Worm (Caenorhabditis elegans): ENCODE measurements around the gene C54H2.4.

C54H2.4 gene

DNA sequence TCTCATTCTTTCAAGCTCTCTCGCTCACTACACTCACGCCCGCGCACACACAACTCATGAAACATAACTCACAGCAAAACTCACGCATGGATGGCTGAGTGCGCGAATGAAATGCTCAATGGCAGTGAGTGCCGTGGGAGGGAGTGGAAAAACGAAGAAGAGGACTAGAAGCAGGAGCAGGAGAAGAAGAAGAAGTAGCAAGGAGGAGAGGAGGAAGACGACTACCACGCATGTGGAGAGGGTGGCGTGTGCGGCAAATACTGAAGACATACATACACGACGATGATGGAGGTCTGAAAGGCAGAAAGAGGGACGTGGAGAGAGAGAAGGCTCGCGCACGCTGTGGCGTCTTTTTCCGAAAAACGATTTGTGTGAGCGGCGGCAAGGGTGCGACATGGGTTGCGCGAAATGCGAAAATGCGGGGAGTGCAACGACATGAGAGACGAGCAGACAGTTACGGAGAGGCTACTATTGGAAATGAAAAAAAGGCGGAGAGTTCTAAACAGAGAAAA, 41.5 kb downstream of the C54H2.4 start (continued):
- TF ChIP-seq skn-1 (tag; optimal IDR thresholded peaks at IDR 0.05) (no peak), set-16 (GFP tag; IDR thresholded peaks at IDR 0.05) (peak; percentile 81), Y5F2A.4 (GFP tag; optimal IDR thresholded peaks at IDR 0.05) (no peak), attf-4 (tag; optimal IDR thresholded peaks at IDR 0.05) (no peak), ceh-44 (GFP tag; IDR thresholded peaks at IDR 0.05) (no peak), php-3 (GFP tag; IDR thresholded peaks at IDR 0.05) (no peak), mdl-1 (tag; optimal IDR thresholded peaks at IDR 0.05) (peak in 1 of 2 experiments; percentile 80), nhr-77 (tag; optimal IDR thresholded peaks at IDR 0.05) (no peak), tag-97 (GFP tag; IDR thresholded peaks at IDR 0.05) (no peak), T26A8.4 (GFP tag; IDR thresholded peaks at IDR 0.05) (no peak), ama-1 (optimal IDR thresholded peaks at IDR 0.05) (no peak), F10B5.3 (tag; optimal IDR thresholded peaks at IDR 0.05) (no peak), lin-1 (GFP tag; IDR thresholded peaks at IDR 0.05) (no peak), snpc-1.2 (GFP tag; IDR thresholded peaks at IDR 0.05) (no peak), unc-39 (tag; optimal IDR thresholded peaks at IDR 0.05) (no peak), zip-2 (tag; optimal IDR thresholded peaks at IDR 0.05) (no peak), Y48G9A.11 (GFP tag; IDR thresholded peaks at IDR 0.05) (no peak), mep-1 (tag; optimal IDR thresholded peaks at IDR 0.05) (peak; percentile 87), ceh-20 (GFP tag; IDR thresholded peaks at IDR 0.05) (peak; percentile 51; the same call in 1 of the 2 replicates), ZK337.2 (GFP tag; IDR thresholded peaks at IDR 0.05) (no peak), cey-2 (tag; optimal IDR thresholded peaks at IDR 0.05; ENCODE audit: borderline replicate concordance, insufficient read depth) (no peak), mdt-29 (GFP tag; IDR thresholded peaks at IDR 0.05) (no peak), lin-29 (GFP tag; IDR thresholded peaks at IDR 0.05) (no peak), daf-16 (GFP tag; optimal IDR thresholded peaks at IDR 0.05) (no peak), daf-16 (tag; optimal IDR thresholded peaks at IDR 0.05) (no peak), vab-7 (GFP tag; IDR thresholded peaks at IDR 0.05) (peak; percentile 51), nhr-10 (tag; optimal IDR thresholded peaks at IDR 0.05) (no peak), ceh-28 (tag; optimal IDR thresholded peaks at IDR 0.05) (no peak), Y105C5A.15 (GFP tag; IDR thresholded peaks at IDR 0.05) (no peak), nhr-25 (tag; optimal IDR thresholded peaks at IDR 0.05; ENCODE audit: borderline replicate concordance, insufficient read depth) (no peak), nhr-6 (tag; optimal IDR thresholded peaks at IDR 0.05) (no peak), zip-11 (GFP tag; IDR thresholded peaks at IDR 0.05) (no peak), mxl-2 (GFP tag; conservative IDR thresholded peaks at IDR 0.05) (no peak), hmg-1.1 (GFP tag; IDR thresholded peaks at IDR 0.05) (peak; percentile 76; the same call in 1 of the 2 replicates), dmd-9 (GFP tag; IDR thresholded peaks at IDR 0.05) (no peak), ztf-7 (tag; optimal IDR thresholded peaks at IDR 0.05) (no peak), hlh-11 (tag; optimal IDR thresholded peaks at IDR 0.05) (peak; percentile 15), pha-4 (GFP tag; IDR thresholded peaks at IDR 0.05) (no peak; the same call in 1 of the 2 replicates), pha-4 (tag; optimal IDR thresholded peaks at IDR 0.05) (no peak), ces-1 (GFP tag; optimal IDR thresholded peaks at IDR 0.05) (no peak), fos-1 (tag; optimal IDR thresholded peaks at IDR 0.05) (no peak), daf-19 (GFP tag; conservative IDR thresholded peaks at IDR 0.05) (no peak), sdz-12 (GFP tag; optimal IDR thresholded peaks at IDR 0.05) (no peak), lin-38 (GFP tag; IDR thresholded peaks at IDR 0.05) (no peak), ctbp-1 (GFP tag; IDR thresholded peaks at IDR 0.05) (peak; percentile 83), zag-1 (tag; optimal IDR thresholded peaks at IDR 0.05) (peak; percentile 13), F49E8.2 (tag; optimal IDR thresholded peaks at IDR 0.05; ENCODE audit: borderline replicate concordance) (no peak), F44E2.7 (GFP tag; IDR thresholded peaks at IDR 0.05) (no peak), nhr-11 (tag; optimal IDR thresholded peaks at IDR 0.05) (peak; percentile 68), nhr-102 (tag; optimal IDR thresholded peaks at IDR 0.05) (no peak), D1046.2 (GFP tag; IDR thresholded peaks at IDR 0.05) (no peak), spr-1 (tag; optimal IDR thresholded peaks at IDR 0.05) (peak; percentile 2)

All from whole organism, L4 larva.